Worm (Caenorhabditis elegans): ENCODE results near the gene R09A8.2.

Gene R09A8.2

ce11 chrX:12661091-12661526 is 41.8 kb downstream of the R09A8.2 start (continued):
- TF ChIP-seq lir-3 (tag; optimal IDR thresholded peaks at IDR 0.05; ENCODE audit: poor library complexity) (peak; percentile 38), C16A3.4 (tag; optimal IDR thresholded peaks at IDR 0.05) (peak; percentile 69), blmp-1 (tag; optimal IDR thresholded peaks at IDR 0.05) (peak; percentile 23), nhr-47 (tag; optimal IDR thresholded peaks at IDR 0.05) (peak; percentile 67), ets-5 (GFP tag; IDR thresholded peaks at IDR 0.05) (no peak), nhr-19 (GFP tag; conservative IDR thresholded peaks at IDR 0.05) (peak; percentile 50), egl-13 (tag; optimal IDR thresholded peaks at IDR 0.05) (peak; percentile 9), mef-2 (tag; optimal IDR thresholded peaks at IDR 0.05) (no peak), efl-3 (GFP tag; optimal IDR thresholded peaks at IDR 0.05) (no peak), sox-4 (tag; optimal IDR thresholded peaks at IDR 0.05) (no peak), mdl-1 (tag; optimal IDR thresholded peaks at IDR 0.05) (peak in 1 of 2 experiments; percentile 80), xbp-1 (tag; optimal IDR thresholded peaks at IDR 0.05) (peak; percentile 26), nhr-71 (tag; optimal IDR thresholded peaks at IDR 0.05) (peak; percentile 61), snu-23 (GFP tag; optimal IDR thresholded peaks at IDR 0.05) (peak; percentile 69), nhr-12 (tag; optimal IDR thresholded peaks at IDR 0.05) (no peak), ztf-11 (tag; optimal IDR thresholded peaks at IDR 0.05) (peak in 1 of 2 experiments; percentile 21), nhr-20 (tag; optimal IDR thresholded peaks at IDR 0.05) (peak; percentile 75), egl-27 (tag; optimal IDR thresholded peaks at IDR 0.05) (no peak), hpl-2 (GFP tag; optimal IDR thresholded peaks at IDR 0.05) (no peak)

- TF ChIP-seq skn-1 (tag; optimal IDR thresholded peaks at IDR 0.05) (no peak), hlh-17 (GFP tag; optimal IDR thresholded peaks at IDR 0.05; ENCODE audit: borderline replicate concordance) (no peak), sup-37 (GFP tag; optimal IDR thresholded peaks at IDR 0.05) (no peak), lin-13 (GFP tag; optimal IDR thresholded peaks at IDR 0.05) (no peak), nhr-90 (tag; optimal IDR thresholded peaks at IDR 0.05; ENCODE audit: poor library complexity) (peak; percentile 10), mdl-1 (tag; optimal IDR thresholded peaks at IDR 0.05) (no peak), grh-1 (GFP tag; IDR thresholded peaks at IDR 0.05) (no peak), C16A3.4 (tag; optimal IDR thresholded peaks at IDR 0.05) (peak; percentile 25), unc-86 (tag; optimal IDR thresholded peaks at IDR 0.05) (no peak), nhr-12 (tag; optimal IDR thresholded peaks at IDR 0.05) (no peak), nhr-19 (GFP tag; conservative IDR thresholded peaks at IDR 0.05) (no peak), pag-3 (tag; optimal IDR thresholded peaks at IDR 0.05; ENCODE audit: borderline replicate concordance, insufficient read depth) (no peak)
Measured at ce11 chrX:12663114-12663513, 43.8 kb downstream of the R09A8.2 start.

ce11 chrX:12663537-12663936 is 44.3 kb downstream of the R09A8.2 start, which contains the start of gene nlp-76:
nlp-76 (minus strand) TSS chrX:12663903.
- TF ChIP-seq fkh-8 (tag; optimal IDR thresholded peaks at IDR 0.05) (peak; percentile 49), nhr-71 (tag; optimal IDR thresholded peaks at IDR 0.05) (peak; percentile 53), nhr-20 (tag; optimal IDR thresholded peaks at IDR 0.05) (peak; percentile 14), ztf-4 (tag; optimal IDR thresholded peaks at IDR 0.05) (peak; percentile 28), ceh-90 (tag; optimal IDR thresholded peaks at IDR 0.05) (no peak), lin-35 (GFP tag; optimal IDR thresholded peaks at IDR 0.05) (peak in 1 of 2 experiments; percentile 71), elt-3 (tag; optimal IDR thresholded peaks at IDR 0.05) (peak in 1 of 6 experiments; percentile 1), efl-3 (GFP tag; optimal IDR thresholded peaks at IDR 0.05) (no peak), nhr-77 (tag; optimal IDR thresholded peaks at IDR 0.05) (no peak), ceh-63 (GFP tag; optimal IDR thresholded peaks at IDR 0.05) (no peak), blmp-1 (tag; optimal IDR thresholded peaks at IDR 0.05) (no peak), lin-14 (GFP tag; optimal IDR thresholded peaks at IDR 0.05) (peak; percentile 1), ama-1 (optimal IDR thresholded peaks at IDR 0.05) (peak; percentile 81), ces-1 (GFP tag; optimal IDR thresholded peaks at IDR 0.05) (no peak), nhr-47 (tag; optimal IDR thresholded peaks at IDR 0.05) (peak; percentile 62), mdl-1 (tag; optimal IDR thresholded peaks at IDR 0.05) (peak in 1 of 2 experiments; percentile 38), nhr-84 (tag; optimal IDR thresholded peaks at IDR 0.05) (no peak), nhr-90 (tag; optimal IDR thresholded peaks at IDR 0.05; ENCODE audit: poor library complexity) (peak; percentile 7)
